Worm (Caenorhabditis elegans) whole organism, L3 larva: ENCODE data around the gene hcp-1.

Source experiments
- ZK546.5 ChIP-seq: sonication (generic microtip); optimal IDR thresholded peaks from 2 replicates; lab custom pipeline; 2017; ENCODE audit warnings: missing biosample characterization, missing genetic modification characterization
- ama-1 ChIP-seq: fragments of 150-350 bp; optimal IDR thresholded peaks from 2 replicates; lab custom pipeline; 2018
- egl-27 ChIP-seq: sonication (generic microtip); optimal IDR thresholded peaks from 4 replicates; lab custom pipeline; 2017; ENCODE audit warnings: missing biosample characterization, missing genetic modification reagents, missing genetic modification characterization
- fkh-10 ChIP-seq: sonication (generic microtip); optimal IDR thresholded peaks from 2 replicates; lab custom pipeline; 2017; ENCODE audit warnings: missing biosample characterization, missing genetic modification reagents, missing genetic modification characterization
- fos-1 ChIP-seq: fragments of 150-350 bp; optimal IDR thresholded peaks from 2 replicates; lab custom pipeline; 2014; ENCODE audit warnings: missing biosample characterization, missing genetic modification characterization
- nhr-11 ChIP-seq: fragments of 150-350 bp; optimal IDR thresholded peaks from 2 replicates; lab custom pipeline; 2014; ENCODE audit warnings: missing biosample characterization, missing genetic modification characterization
- pha-4 ChIP-seq: fragments of 150-350 bp; optimal IDR thresholded peaks from 2 replicates; lab custom pipeline; 2014; ENCODE audit warnings: missing biosample characterization, missing genetic modification reagents, missing genetic modification characterization
- pqm-1 ChIP-seq: fragments of 150-350 bp; optimal IDR thresholded peaks from 2 replicates; lab custom pipeline; 2017; ENCODE audit warnings: missing biosample characterization, missing genetic modification characterization, inconsistent platforms
- snpc-4 ChIP-seq: fragments of 150-350 bp; optimal IDR thresholded peaks from 2 replicates; lab custom pipeline; 2014; ENCODE audit warnings: missing biosample characterization, missing genetic modification characterization
- unc-39 ChIP-seq: sonication (generic microtip); optimal IDR thresholded peaks from 4 replicates; lab custom pipeline; 2017; ENCODE audit warnings: missing biosample characterization, missing genetic modification characterization
- unc-62 ChIP-seq: fragments of 150-350 bp; sonication (generic microtip); optimal IDR thresholded peaks from 4 replicates; lab custom pipeline; 2014; ENCODE audit warnings: missing biosample characterization, missing genetic modification reagents, missing genetic modification characterization

DNA sequence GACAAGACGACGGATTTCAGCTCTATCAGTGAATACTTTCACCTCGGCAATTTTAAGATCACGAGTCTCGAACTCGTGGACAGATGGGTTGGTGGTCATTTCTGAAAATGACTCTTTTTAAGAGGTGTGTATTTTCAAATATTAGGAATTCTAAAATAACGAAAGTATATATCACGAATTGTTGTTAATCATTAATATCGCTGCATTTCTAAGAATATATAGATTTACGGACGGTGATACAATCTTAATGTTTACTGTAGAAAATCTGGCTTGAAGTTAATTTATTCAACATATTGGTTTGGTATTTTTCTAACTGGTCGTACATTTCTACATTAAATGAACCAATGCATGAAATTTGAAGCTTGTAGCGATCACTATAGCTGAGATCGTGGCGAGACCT is 11.3 kb downstream of the hcp-1 start, which contains the start of gene ZK1055.7:
- TF ChIP-seq ZK546.5 (tag; lab: Kevin White, UChicago) (no peak), unc-39 (tag; lab: Kevin White, UChicago) (no peak), ama-1 (lab: Kevin White, UChicago) (no peak), pha-4 (tag; lab: Kevin White, UChicago) (no peak), unc-62 (GFP tag; lab: Kevin White, UChicago) (no peak), fkh-10 (no peak), egl-27 (tag; lab: Kevin White, UChicago) (no peak), nhr-11 (tag; lab: Kevin White, UChicago) (no peak), pqm-1 (no peak), snpc-4 (no peak), fos-1 (tag; lab: Kevin White, UChicago) (no peak)
